Worm (Caenorhabditis elegans): ENCODE data around the gene H38K22.7.

H38K22.7 gene

DNA sequence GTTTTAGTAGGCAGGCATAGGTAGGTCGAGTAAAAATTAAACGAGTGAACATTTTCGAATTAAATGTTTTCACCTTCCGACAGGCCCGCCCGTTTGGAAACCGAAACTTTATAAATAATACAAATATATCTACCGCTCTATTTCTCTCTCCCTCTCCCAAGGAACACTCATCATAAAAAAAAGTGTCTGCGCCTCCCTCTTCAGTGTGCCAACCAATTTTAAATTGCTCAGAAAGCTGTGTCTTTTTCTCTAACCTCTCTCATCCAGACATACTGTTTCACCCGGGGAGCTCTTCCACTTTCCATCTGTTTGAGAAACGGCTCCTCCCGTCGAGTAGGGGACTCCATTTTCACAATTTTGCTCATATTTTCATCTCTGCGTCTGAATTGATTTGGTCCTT is 1.6 kb downstream of the H38K22.7 start (continued):
- TF ChIP-seq alr-1 (tag; optimal IDR thresholded peaks at IDR 0.05; ENCODE audit: borderline replicate concordance) (no peak), ceh-88 (GFP tag; IDR thresholded peaks at IDR 0.05) (no peak), sup-37 (GFP tag; optimal IDR thresholded peaks at IDR 0.05) (no peak), egl-13 (tag; optimal IDR thresholded peaks at IDR 0.05) (no peak), vab-15 (tag; optimal IDR thresholded peaks at IDR 0.05) (no peak), zip-4 (GFP tag; optimal IDR thresholded peaks at IDR 0.05) (no peak), nhr-12 (tag; optimal IDR thresholded peaks at IDR 0.05) (no peak), unc-130 (tag; optimal IDR thresholded peaks at IDR 0.05) (no peak), lin-15B (tag; optimal IDR thresholded peaks at IDR 0.05) (no peak), grh-1 (GFP tag; IDR thresholded peaks at IDR 0.05) (no peak), Y116A8C.19 (tag; optimal IDR thresholded peaks at IDR 0.05; ENCODE audit: borderline replicate concordance) (no peak), ama-1 (optimal IDR thresholded peaks at IDR 0.05) (no peak), irx-1 (tag; optimal IDR thresholded peaks at IDR 0.05) (no peak), mdl-1 (tag; optimal IDR thresholded peaks at IDR 0.05) (no peak), aha-1 (tag; optimal IDR thresholded peaks at IDR 0.05) (no peak), dsc-1 (tag; optimal IDR thresholded peaks at IDR 0.05) (peak; percentile 61), rnt-1 (tag; optimal IDR thresholded peaks at IDR 0.05) (peak; percentile 60), nhr-85 (tag) (no peak), jun-1 (tag; optimal IDR thresholded peaks at IDR 0.05) (no peak), fkh-10 (GFP tag; optimal IDR thresholded peaks at IDR 0.05) (no peak), mef-2 (tag; optimal IDR thresholded peaks at IDR 0.05) (no peak), mab-9 (GFP tag; IDR thresholded peaks at IDR 0.05) (no peak), unc-30 (tag; optimal IDR thresholded peaks at IDR 0.05) (no peak), nhr-76 (tag; optimal IDR thresholded peaks at IDR 0.05) (no peak), egl-27 (tag; optimal IDR thresholded peaks at IDR 0.05) (no peak), lin-35 (GFP tag; optimal IDR thresholded peaks at IDR 0.05) (peak in 1 of 2 experiments; percentile 37), tlp-1 (tag; optimal IDR thresholded peaks at IDR 0.05) (no peak), sox-4 (tag; optimal IDR thresholded peaks at IDR 0.05) (no peak), swsn-7 (tag; optimal IDR thresholded peaks at IDR 0.05) (peak; percentile 40), C16A3.4 (tag; optimal IDR thresholded peaks at IDR 0.05) (no peak), nhr-84 (tag; optimal IDR thresholded peaks at IDR 0.05) (no peak), elt-2 (tag; optimal IDR thresholded peaks at IDR 0.05) (no peak), efl-1 (optimal IDR thresholded peaks at IDR 0.05) (peak; percentile 50 to 55), efl-1 (GFP tag; optimal IDR thresholded peaks at IDR 0.05 in 1 of 2) (peak; percentile 29 to 77), snpc-4 (tag; optimal IDR thresholded peaks at IDR 0.05) (peak; percentile 8), hlh-4 (tag; optimal IDR thresholded peaks at IDR 0.05) (no peak), ceh-63 (GFP tag; optimal IDR thresholded peaks at IDR 0.05) (no peak), fos-1 (tag; optimal IDR thresholded peaks at IDR 0.05) (no peak), unc-86 (tag; optimal IDR thresholded peaks at IDR 0.05) (peak; percentile 30), pqm-1 (tag; optimal IDR thresholded peaks at IDR 0.05) (no peak), skn-1 (tag; optimal IDR thresholded peaks at IDR 0.05) (peak; percentile 13), efl-3 (GFP tag; optimal IDR thresholded peaks at IDR 0.05) (no peak), ztf-4 (tag; optimal IDR thresholded peaks at IDR 0.05) (no peak), ceh-8 (GFP tag; optimal IDR thresholded peaks at IDR 0.05) (peak; percentile 8), nhr-19 (GFP tag; conservative IDR thresholded peaks at IDR 0.05) (0 out of 2 replicates have a peak, but pooled peaks have one; percentile 10), mep-1 (tag; optimal IDR thresholded peaks at IDR 0.05) (peak; percentile 48), dpl-1 (GFP tag; optimal IDR thresholded peaks at IDR 0.05) (peak in 2 of 3 experiments; percentile 5 to 37), elt-3 (tag; optimal IDR thresholded peaks at IDR 0.05) (no peak), ceh-82 (tag; optimal IDR thresholded peaks at IDR 0.05) (peak; percentile 11 to 40 (median 37)), ceh-90 (tag; optimal IDR thresholded peaks at IDR 0.05) (no peak), lin-39 (tag; optimal IDR thresholded peaks at IDR 0.05) (no peak), C04F5.9 (tag; optimal IDR thresholded peaks at IDR 0.05) (no peak), sptf-1 (tag; optimal IDR thresholded peaks at IDR 0.05) (no peak), nhr-47 (tag; optimal IDR thresholded peaks at IDR 0.05) (peak; percentile 34), fkh-4 (tag; optimal IDR thresholded peaks at IDR 0.05; ENCODE audit: borderline replicate concordance) (no peak)
